Worm (Caenorhabditis elegans): ENCODE measurements around the gene cox-15.

- TF ChIP-seq rpc-1 (optimal IDR thresholded peaks at IDR 0.05) (no peak), rpc-1 (tag; optimal IDR thresholded peaks at IDR 0.05) (no peak), hlh-26 (GFP tag; conservative IDR thresholded peaks at IDR 0.05) (no peak), dpl-1 (GFP tag; optimal IDR thresholded peaks at IDR 0.05) (no peak), ama-1 (optimal IDR thresholded peaks at IDR 0.05) (no peak), ama-1 (GFP tag; optimal IDR thresholded peaks at IDR 0.05) (no peak), attf-6 (GFP tag; IDR thresholded peaks at IDR 0.05) (no peak), zim-3 (tag; optimal IDR thresholded peaks at IDR 0.05) (no peak), F57A8.1 (GFP tag; optimal IDR thresholded peaks at IDR 0.05) (no peak), F37B4.10 (GFP tag; IDR thresholded peaks at IDR 0.05) (no peak)
Measured at ce11 chrII:11246506-11246905, 11.8 kb upstream of the cox-15 start.
